Worm (Caenorhabditis elegans): ENCODE measurements around the gene srz-69.

The srz-69 gene

ce11 chrIV:3519352-3519751, 42.3 kb upstream of the srz-69 start:
- no peak for TF ChIP-seq daf-8 (GFP tag; IDR thresholded peaks at IDR 0.05)
- TF ChIP-seq nhr-28 (tag; optimal IDR thresholded peaks at IDR 0.05), result no peak
- no peak for TF ChIP-seq F10B5.3 (tag; optimal IDR thresholded peaks at IDR 0.05)
- TF ChIP-seq snpc-4 (tag; optimal IDR thresholded peaks at IDR 0.05), result peak; percentile 47
- TF ChIP-seq dmd-6 (GFP tag; IDR thresholded peaks at IDR 0.05), result no peak
- TF ChIP-seq ctbp-1 (GFP tag; IDR thresholded peaks at IDR 0.05), result no peak
- TF ChIP-seq dmd-9 (GFP tag; IDR thresholded peaks at IDR 0.05), result no peak
- TF ChIP-seq attf-4 (tag; optimal IDR thresholded peaks at IDR 0.05), result no peak
- no peak for TF ChIP-seq lin-15B (tag; optimal IDR thresholded peaks at IDR 0.05)
- no peak for TF ChIP-seq php-3 (GFP tag; IDR thresholded peaks at IDR 0.05)
- TF ChIP-seq rbr-2 (tag; optimal IDR thresholded peaks at IDR 0.05), result peak; percentile 36
- no peak for TF ChIP-seq unc-39 (tag; optimal IDR thresholded peaks at IDR 0.05)
- no peak for TF ChIP-seq ceh-82 (tag; optimal IDR thresholded peaks at IDR 0.05)
- 0 out of 2 replicates have a peak, but pooled peaks have one; percentile 12 for TF ChIP-seq lin-1 (GFP tag; IDR thresholded peaks at IDR 0.05)
- TF ChIP-seq lsy-2 (tag; optimal IDR thresholded peaks at IDR 0.05), result peak in 1 of 2 experiments; percentile 49
- peak; percentile 26 for TF ChIP-seq hlh-11 (tag; optimal IDR thresholded peaks at IDR 0.05)
- 0 out of 2 replicates have a peak, but pooled peaks have one; percentile 40 for TF ChIP-seq set-16 (GFP tag; IDR thresholded peaks at IDR 0.05)
- no peak for TF ChIP-seq spr-3 (GFP tag; optimal IDR thresholded peaks at IDR 0.05)
- no peak for TF ChIP-seq nhr-41 (GFP tag; IDR thresholded peaks at IDR 0.05)
- TF ChIP-seq zip-11 (GFP tag; IDR thresholded peaks at IDR 0.05), result no peak
- TF ChIP-seq nhr-48 (tag; optimal IDR thresholded peaks at IDR 0.05), result no peak
- no peak for TF ChIP-seq unc-62 (GFP tag; optimal IDR thresholded peaks at IDR 0.05 in 1 of 2)
- TF ChIP-seq unc-62 (tag; optimal IDR thresholded peaks at IDR 0.05), result no peak
- TF ChIP-seq ZK337.2 (GFP tag; IDR thresholded peaks at IDR 0.05), result no peak
- TF ChIP-seq mep-1 (tag; optimal IDR thresholded peaks at IDR 0.05), result no peak
- TF ChIP-seq lin-13 (GFP tag; optimal IDR thresholded peaks at IDR 0.05), result no peak
- no peak for TF ChIP-seq ztf-7 (tag; optimal IDR thresholded peaks at IDR 0.05)
- no peak for TF ChIP-seq arid-1 (GFP tag; conservative IDR thresholded peaks at IDR 0.05)
- no peak for TF ChIP-seq gei-8 (GFP tag; optimal IDR thresholded peaks at IDR 0.05)
- TF ChIP-seq fkh-10 (GFP tag; optimal IDR thresholded peaks at IDR 0.05), result peak; percentile 33
- no peak for TF ChIP-seq F44E2.7 (GFP tag; IDR thresholded peaks at IDR 0.05)
- peak; percentile 17 for TF ChIP-seq dpl-1 (GFP tag; optimal IDR thresholded peaks at IDR 0.05)
- TF ChIP-seq hlh-30 (tag; optimal IDR thresholded peaks at IDR 0.05; ENCODE audit: insufficient read depth), result peak; percentile 11
- no peak for TF ChIP-seq egl-27 (tag; optimal IDR thresholded peaks at IDR 0.05)
- no peak for TF ChIP-seq T26A8.4 (GFP tag; IDR thresholded peaks at IDR 0.05)
- TF ChIP-seq madf-9 (GFP tag; conservative IDR thresholded peaks at IDR 0.05), result no peak
- TF ChIP-seq ztf-11 (tag; optimal IDR thresholded peaks at IDR 0.05), result no peak
- TF ChIP-seq pha-4 (GFP tag; IDR thresholded peaks at IDR 0.05), result no peak
- TF ChIP-seq pha-4 (tag; optimal IDR thresholded peaks at IDR 0.05), result no peak
- peak; percentile 72 for TF ChIP-seq hmg-1.1 (GFP tag; IDR thresholded peaks at IDR 0.05)
- TF ChIP-seq aha-1 (tag), result peak; percentile 63
- TF ChIP-seq F49E8.2 (tag; optimal IDR thresholded peaks at IDR 0.05; ENCODE audit: borderline replicate concordance), result no peak
- peak; percentile 43 for TF ChIP-seq mes-2 (tag; optimal IDR thresholded peaks at IDR 0.05; ENCODE audit: poor library complexity, severe bottlenecking)
- TF ChIP-seq duxl-1 (tag; optimal IDR thresholded peaks at IDR 0.05; ENCODE audit: poor library complexity), result no peak
- no peak for TF ChIP-seq zip-2 (tag; optimal IDR thresholded peaks at IDR 0.05)
- TF ChIP-seq jun-1 (tag; optimal IDR thresholded peaks at IDR 0.05), result no peak
- no peak for TF ChIP-seq tra-1 (GFP tag; IDR thresholded peaks at IDR 0.05)
- TF ChIP-seq zfp-2 (tag; optimal IDR thresholded peaks at IDR 0.05), result no peak

Data from whole organism, L4 larva.